Fruit fly (Drosophila melanogaster): Measurements from ENCODE around the gene dlg1.

Gene dlg1

DNA sequence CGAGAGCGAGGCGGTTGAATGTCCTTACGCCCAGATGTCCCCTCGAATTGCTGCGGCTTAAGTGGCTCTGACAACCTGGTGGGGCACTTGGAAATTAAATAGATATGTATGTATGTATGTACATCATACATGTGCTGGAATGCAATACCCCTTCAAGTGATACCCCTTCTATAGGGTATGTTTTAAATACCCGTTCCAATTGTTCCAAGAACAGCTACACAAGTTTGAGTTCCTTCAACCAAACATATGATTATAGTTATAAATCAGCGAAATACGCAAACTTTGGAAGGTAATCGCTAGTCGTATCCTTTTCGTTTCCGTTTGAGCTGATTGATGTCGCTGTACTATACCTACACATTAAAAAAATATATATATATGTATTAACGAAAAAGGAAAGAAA is 14.1 kb downstream of the dlg1 start:
- TF ChIP-seq CG8478 (optimal IDR thresholded peaks at IDR 0.05) (no peak), CTCF (optimal IDR thresholded peaks at IDR 0.05) (no peak)

DNA sequence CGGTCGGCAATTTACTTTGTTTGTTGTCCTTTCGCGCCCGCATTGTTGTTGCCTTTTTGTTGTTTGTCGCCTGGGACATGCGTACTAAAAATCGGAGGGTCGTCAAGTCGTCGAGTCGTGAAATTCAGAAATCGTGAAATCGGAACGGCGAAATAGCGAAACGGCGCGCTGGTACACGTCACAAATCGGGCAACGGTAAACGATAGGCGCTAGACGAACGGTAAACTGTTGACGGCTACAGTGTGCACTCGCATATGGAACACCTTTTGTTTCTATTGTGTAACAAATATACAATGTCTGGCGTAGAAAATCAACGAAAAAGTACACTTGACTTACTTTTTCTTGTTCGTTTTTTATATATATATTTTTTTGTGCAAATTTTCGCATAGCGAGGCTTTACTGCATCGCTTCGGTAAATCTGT is 14.6 kb downstream of the dlg1 start:
- no peak for TF ChIP-seq CG8478 (optimal IDR thresholded peaks at IDR 0.05)
- no peak for TF ChIP-seq CTCF (optimal IDR thresholded peaks at IDR 0.05)

DNA sequence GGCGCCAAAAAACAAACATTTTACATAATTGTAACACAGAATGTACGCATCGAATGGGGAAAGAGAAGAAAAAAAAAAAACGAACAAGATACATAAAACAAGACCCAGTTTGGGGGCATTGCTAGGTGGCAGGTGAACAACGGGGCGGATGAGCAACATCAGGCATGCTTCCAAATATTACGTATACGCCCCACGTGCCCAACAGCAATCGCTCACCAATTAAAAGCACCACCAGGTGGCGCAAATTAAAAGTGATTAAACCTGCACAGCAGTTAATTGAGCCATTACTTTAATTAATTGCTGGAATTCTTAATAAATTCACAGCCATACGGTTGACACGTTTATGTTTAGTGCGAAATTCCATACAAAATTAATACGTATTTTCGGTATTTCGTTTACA is 16.0 kb downstream of the dlg1 start:
- no peak for TF ChIP-seq CG8478 (optimal IDR thresholded peaks at IDR 0.05)
- TF ChIP-seq CTCF (optimal IDR thresholded peaks at IDR 0.05), result no peak

DNA sequence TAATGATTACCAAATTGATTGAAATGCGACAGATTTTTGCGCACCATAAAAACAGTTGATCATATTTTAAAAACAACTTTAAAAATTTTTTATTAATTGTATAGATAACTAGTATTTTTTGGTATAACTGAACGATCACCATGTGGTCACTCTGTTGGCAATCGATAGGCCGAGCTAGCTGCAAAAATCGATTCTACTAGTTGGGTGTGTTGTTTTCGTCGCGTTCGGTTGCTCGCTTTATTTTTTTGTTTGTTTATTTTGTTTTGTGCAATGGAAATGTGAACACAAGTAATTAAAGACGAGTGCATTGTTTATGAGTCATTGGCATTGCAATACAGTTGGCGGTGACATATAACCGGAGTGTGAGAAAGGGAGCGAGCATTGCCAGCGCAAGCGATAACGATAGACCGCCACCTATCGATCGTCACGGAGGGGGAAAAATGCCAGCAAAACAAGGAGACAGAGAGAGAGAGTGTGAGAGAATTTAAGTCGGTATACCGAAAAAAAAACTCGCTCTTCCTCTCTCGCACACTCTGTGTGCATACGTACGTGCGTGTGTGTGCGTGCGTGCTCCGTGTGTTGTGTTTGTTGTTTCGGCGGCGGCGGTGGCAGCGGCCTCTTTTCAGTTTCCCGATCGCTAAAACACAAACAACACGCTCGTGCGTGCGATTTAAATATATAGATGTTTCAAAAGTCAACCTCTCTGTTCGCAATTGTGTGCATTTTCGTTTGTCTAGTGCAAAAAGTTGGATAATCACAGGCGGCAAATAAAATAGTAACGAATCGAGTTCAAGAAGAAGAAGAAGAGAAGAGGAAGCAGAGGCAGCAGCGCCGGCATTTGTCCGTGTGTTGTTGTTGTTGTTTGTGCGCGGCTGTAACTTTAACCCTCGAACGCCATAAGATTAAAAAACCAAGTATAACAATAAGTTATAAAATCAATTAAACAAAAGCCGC is 20.3 kb downstream of the dlg1 start:
- TF ChIP-seq CTCF (optimal IDR thresholded peaks at IDR 0.05) (no peak), CG8478 (optimal IDR thresholded peaks at IDR 0.05) (no peak)

DNA sequence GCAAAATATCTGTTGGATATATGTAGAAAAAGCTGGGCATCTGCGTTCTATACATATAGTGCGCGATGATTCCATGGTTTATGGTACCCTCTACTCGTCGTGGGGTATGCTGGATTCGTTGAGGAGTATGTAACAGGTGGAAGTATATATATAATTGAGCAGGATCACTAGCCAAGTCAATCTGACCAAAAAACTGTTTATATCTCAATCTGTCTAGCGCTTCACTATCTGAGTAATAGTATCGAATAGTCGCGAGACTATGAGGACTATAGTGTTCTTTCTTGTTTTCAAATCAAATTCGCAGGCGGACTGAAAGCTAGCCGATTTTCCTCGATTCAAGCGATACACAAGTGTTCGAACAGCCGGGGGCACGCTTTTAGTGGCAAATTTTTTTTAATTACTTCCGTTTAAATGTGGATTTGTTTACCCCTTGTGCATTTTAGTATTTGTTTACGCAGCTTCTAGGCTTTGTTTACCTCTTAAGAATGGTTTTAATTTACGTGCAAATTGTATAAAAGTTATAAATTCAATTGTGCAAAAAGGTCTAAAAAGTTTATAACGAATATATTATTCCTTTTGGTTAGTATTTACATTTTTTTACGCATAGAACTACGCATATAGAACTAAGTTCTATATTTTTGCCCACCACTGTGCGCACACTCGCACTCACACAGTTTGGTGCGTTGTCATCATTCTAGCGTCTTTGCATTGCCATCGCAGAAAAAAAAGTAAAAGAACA is 21.3 kb downstream of the dlg1 start:
- no peak for TF ChIP-seq CG8478 (optimal IDR thresholded peaks at IDR 0.05)
- TF ChIP-seq CTCF (optimal IDR thresholded peaks at IDR 0.05), result no peak

DNA sequence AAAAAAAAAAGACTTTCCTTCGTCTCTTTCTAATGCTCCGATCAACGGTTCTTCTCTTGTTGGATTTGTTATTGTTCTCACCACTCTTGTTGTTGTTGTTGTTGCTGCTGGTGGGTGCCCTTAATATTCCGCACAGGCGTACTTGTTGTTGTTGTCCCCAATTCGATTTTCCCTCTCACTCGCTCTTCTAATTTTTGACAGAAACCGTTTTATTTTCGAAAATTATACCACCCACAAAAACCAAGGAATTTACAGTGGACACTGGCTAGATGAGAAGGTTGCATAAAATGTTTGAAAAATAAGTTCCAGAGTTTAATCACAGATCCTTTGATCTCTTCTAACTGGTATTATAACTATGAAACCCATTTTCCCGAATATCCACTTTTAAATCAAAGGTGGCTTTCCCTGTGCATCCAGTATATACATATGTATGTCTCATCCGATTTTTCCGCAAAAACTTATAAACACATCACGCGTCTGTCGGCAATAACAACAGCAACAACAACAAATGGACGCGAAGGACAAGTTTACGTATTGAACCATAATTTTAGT is 22.0 kb downstream of the dlg1 start:
- TF ChIP-seq CG8478 (optimal IDR thresholded peaks at IDR 0.05) (no peak), CTCF (optimal IDR thresholded peaks at IDR 0.05) (no peak)

DNA sequence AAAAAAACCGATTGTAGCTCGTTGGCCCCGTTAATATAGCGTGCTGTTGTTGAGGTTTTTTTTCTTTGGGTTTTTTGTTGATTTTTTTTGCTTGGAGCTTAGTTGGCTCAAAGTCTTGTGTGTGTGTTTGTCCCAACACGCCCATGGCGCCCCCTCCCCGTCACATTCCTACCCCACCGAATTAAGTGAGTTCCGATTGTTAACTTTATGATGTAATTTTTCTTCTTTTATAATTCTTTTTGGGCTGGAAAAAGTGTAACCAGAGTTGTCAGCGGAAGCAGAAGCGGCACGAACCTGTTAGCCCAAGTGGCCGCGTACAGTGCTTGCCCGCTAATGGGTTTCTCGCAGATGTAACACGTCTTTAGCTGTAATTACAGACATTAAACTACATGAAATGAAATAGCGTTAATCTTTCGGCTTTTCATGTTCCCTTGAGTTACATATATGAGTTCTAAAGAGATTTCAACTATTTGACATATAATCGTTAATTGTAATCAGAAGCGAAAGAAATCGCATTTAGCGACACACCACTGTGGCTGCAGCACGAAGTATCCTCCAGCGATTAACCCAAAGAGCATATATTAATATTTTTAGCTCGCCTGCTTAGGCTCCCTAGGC is 23.6 kb downstream of the dlg1 start:
- TF ChIP-seq CTCF (optimal IDR thresholded peaks at IDR 0.05) (no peak), CG8478 (optimal IDR thresholded peaks at IDR 0.05) (no peak)

DNA sequence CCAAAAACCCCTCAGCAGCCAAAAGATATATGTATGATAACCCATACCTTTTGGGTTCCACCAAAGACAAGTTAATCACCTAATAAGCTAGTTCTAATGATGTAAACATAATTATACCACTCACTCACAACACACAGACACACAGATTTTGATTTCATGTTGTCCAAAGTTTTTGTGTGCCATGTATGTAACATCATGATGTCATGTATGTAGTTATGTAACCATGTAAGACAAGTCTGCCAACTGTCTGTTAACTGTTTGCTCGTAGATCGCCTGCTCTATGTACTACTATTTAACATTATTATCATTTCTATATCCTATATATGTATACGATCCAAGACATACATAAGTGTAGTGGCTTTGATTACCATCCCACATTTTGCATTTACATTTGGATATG is 34.8 kb downstream of the dlg1 start:
- TF ChIP-seq CTCF (optimal IDR thresholded peaks at IDR 0.05), result no peak
- no peak for TF ChIP-seq CG8478 (optimal IDR thresholded peaks at IDR 0.05)

DNA sequence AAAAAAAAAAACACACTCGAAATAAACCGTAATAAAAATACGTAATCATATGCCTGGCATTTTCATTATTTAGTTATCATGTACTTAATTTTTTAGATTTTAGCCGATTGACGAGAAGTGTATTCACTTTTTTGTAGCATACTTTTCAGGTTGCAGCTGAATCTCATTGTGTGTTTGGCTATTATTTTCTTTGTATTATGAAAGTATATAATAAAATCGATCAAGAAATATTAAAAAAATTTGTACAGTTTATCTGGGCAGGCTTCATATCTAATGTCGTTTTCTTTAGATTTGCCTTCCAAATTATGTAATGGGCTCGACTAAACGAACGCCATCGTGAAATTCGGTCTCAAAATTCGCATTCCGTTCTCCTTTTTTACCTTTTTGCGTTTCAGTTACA is 40.2 kb downstream of the dlg1 start, which contains the start of gene CG15196:
CG15196 (plus strand) TSS at position 301 of the 400 bp plus-strand sequence.
- TF ChIP-seq CTCF (optimal IDR thresholded peaks at IDR 0.05) (no peak), CG8478 (optimal IDR thresholded peaks at IDR 0.05) (no peak)

DNA sequence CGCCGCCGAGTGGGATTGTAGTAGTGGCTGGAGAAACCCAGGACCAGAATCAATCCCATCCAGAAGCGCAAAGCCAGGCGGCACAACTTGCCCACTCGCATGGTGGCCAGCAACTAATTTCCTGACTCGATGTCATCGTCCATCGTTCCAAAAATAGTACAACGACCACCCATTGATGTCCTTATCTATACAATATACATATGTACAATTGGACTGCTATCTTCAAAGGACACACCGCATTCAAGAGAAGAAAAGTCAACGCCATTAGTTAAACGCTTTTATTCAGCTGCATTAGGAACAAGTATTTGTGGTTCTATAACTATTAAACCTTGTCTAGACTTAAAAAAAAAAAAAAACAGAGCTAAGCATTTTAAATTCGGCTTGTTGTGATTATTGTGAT is 43.6 kb downstream of the dlg1 start, which contains the start of gene Gr10b:
Gr10b (minus strand) TSS at position 101 of the 400 bp plus-strand sequence.
- TF ChIP-seq CTCF (optimal IDR thresholded peaks at IDR 0.05) (no peak), CG8478 (optimal IDR thresholded peaks at IDR 0.05) (no peak)

DNA sequence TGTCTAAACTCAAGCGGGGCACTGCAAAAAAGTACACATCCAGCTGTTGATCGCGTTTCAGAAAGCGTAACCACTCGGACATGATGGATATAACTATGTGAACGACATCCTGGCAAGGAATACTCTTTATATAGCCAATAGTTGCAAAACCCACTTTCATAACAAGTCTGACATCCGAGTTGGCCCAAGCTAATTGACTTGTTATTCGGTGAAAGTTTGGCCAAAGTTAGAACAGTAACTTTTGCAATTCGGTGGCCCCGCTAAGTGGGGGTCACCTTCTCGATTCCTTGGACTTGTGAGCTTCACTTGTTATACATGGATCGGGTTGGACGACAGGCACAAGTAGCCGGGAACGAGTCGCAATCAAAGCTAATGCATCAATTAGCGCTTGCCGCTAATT is 47.9 kb downstream of the dlg1 start, which contains the start of the genes Gr10a and Or10a:
Gr10a (minus strand) TSS at position 101 of the 400 bp plus-strand sequence.
Or10a (minus strand) TSS at position 101 of the 400 bp plus-strand sequence.
- TF ChIP-seq CTCF (optimal IDR thresholded peaks at IDR 0.05) (no peak), CG8478 (optimal IDR thresholded peaks at IDR 0.05) (no peak)

DNA sequence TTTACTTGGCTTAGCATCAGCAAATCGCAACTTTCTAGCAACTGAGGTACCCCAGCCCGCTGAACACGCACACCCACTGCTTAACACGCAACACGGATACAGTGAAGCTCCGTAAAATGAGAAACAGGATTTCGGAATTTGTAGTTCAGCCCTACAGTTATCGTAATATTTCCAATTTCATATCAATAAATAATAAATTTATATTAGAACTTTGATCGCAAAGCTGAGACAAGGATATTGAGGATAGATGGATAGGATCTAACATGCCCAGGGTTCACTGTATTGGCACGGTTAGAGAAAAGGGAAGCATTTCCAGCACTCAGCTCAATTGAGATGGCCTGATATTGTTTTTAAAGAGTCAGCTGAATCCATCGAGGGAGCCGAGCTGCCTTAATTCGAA is 49.7 kb downstream of the dlg1 start:
- TF ChIP-seq CTCF (optimal IDR thresholded peaks at IDR 0.05) (no peak), CG8478 (optimal IDR thresholded peaks at IDR 0.05) (no peak)

DNA sequence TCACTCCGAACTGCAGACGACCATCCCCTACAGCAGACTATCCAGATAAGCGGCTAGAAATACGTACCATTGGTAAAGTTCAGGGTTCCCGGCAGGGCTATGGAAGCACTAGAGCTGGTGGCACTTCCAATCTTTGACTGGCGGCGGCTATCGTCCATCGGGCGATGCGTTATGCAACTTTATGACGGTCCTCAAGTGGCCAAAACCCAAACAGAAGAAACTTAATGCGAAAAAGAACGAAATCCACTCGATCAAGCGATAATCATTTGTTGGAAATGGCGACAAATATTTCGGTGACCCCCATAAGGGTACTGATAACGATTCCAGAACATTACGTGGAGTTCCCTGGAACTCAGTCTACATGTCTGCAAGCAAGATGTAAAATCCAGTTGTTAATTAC is 50.5 kb downstream of the dlg1 start:
- TF ChIP-seq CTCF (optimal IDR thresholded peaks at IDR 0.05), result no peak
- TF ChIP-seq CG8478 (optimal IDR thresholded peaks at IDR 0.05), result no peak

DNA sequence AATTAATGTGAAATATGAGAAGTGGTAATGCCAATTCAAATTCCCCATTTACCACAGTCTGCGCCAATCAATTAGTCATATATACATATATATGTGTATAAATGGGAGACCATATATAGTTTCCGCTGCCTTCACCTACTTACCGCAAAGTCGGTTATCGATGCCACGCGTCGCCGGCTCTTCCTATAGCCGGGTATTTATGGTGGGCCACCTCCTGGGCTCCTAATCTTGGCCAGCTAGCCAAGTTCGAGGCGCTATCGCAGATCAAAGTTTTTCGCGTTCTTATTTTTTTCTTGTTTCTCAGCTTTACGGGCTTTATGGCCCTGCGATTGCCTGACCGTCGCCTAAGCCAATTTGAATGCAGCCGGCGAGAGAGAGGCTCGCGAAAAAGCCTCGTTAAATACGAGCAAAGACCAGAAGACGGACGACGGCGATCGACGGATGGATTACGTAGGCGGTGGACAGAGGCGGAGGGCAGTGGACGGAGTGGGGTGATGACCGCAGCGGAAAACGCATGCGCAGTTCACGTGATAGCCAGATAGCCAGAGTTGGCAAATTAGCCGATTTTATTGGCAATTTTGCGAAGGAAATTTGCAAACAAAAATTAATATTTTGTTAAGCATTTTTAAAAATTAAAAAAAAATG is 51.4 kb downstream of the dlg1 start:
- TF ChIP-seq CG8478 (optimal IDR thresholded peaks at IDR 0.05), result no peak
- TF ChIP-seq CTCF (optimal IDR thresholded peaks at IDR 0.05), result no peak

Data from S2 (cell line).